Fruit fly (Drosophila melanogaster) whole organism, embryonic: Measurements from ENCODE around the gene VhaPPA1-2.
A peak's percentile ranks its signal among the peaks of the same experiment; 100 is the strongest.

ENCODE experiments used
- Blimp-1 ChIP-seq: fragments of 200-800 bp; sonication (Bioruptor generic); optimal IDR thresholded peaks from 3 replicates; lab custom pipeline; 2018; ENCODE audit warnings: missing biosample characterization, missing genetic modification characterization, mild to moderate bottlenecking, moderate library complexity, missing genetic modification reagents
- CG10274 ChIP-seq: fragments of 200-800 bp; sonication (Bioruptor generic); optimal IDR thresholded peaks from 3 replicates; lab custom pipeline; 2017; ENCODE audit warnings: missing biosample characterization, mild to moderate bottlenecking, missing genetic modification characterization
- CG11093 ChIP-seq: fragments of 200-800 bp; sonication (Bioruptor generic); IDR thresholded peaks from 3 replicates; pipeline ENCODE4 v1.3.6; 2022; ENCODE audit warnings: missing biosample characterization, missing genetic modification characterization
- CG13287 ChIP-seq: fragments of 200-800 bp; sonication (Bioruptor generic); IDR thresholded peaks from 2 replicates; pipeline ENCODE4 v1.3.6; 2022; ENCODE audit warnings: missing biosample characterization, missing genetic modification characterization; ENCODE audit not compliant: partially characterized antibody
- CG15073 ChIP-seq: fragments of 200-800 bp; sonication (Bioruptor generic); optimal IDR thresholded peaks from 2 replicates; lab custom pipeline; 2016; ENCODE audit warnings: missing biosample characterization, missing genetic modification characterization
- CG15269 ChIP-seq: fragments of 200-800 bp; sonication (Bioruptor generic); optimal IDR thresholded peaks from 2 replicates; lab custom pipeline; 2018; ENCODE audit warnings: missing biosample characterization, mild to moderate bottlenecking, missing genetic modification characterization, moderate library complexity
- CG1603 ChIP-seq: fragments of 200-800 bp; sonication (Bioruptor generic); optimal IDR thresholded peaks from 2 replicates; lab custom pipeline; 2019; ENCODE audit warnings: missing biosample characterization, mild to moderate bottlenecking, missing genetic modification characterization, moderate library complexity
- CG2875 ChIP-seq: fragments of 200-800 bp; sonication (Bioruptor generic); optimal IDR thresholded peaks from 2 replicates; lab custom pipeline; 2017; ENCODE audit warnings: missing biosample characterization, mild to moderate bottlenecking, missing genetic modification characterization, missing genetic modification reagents
- CG31365 ChIP-seq: fragments of 200-800 bp; sonication (Bioruptor generic); optimal IDR thresholded peaks from 2 replicates; lab custom pipeline; 2018; ENCODE audit warnings: missing biosample characterization, mild to moderate bottlenecking, missing genetic modification characterization
- CG31388 ChIP-seq: fragments of 200-800 bp; sonication (Bioruptor generic); optimal IDR thresholded peaks from 2 replicates; lab custom pipeline; 2016; ENCODE audit warnings: missing biosample characterization, missing genetic modification characterization
- CG32532 ChIP-seq: fragments of 200-800 bp; sonication (Bioruptor generic); IDR thresholded peaks from 2 replicates; pipeline ENCODE4 v1.3.6; 2022; ENCODE audit warnings: missing biosample characterization, missing genetic modification characterization
- CG33557 ChIP-seq: fragments of 200-800 bp; sonication (Bioruptor generic); optimal IDR thresholded peaks from 2 replicates; lab custom pipeline; 2019; ENCODE audit warnings: missing biosample characterization, mild to moderate bottlenecking, missing genetic modification characterization, moderate library complexity
- CG3995 ChIP-seq: fragments of 200-800 bp; sonication (Bioruptor generic); optimal IDR thresholded peaks from 3 replicates; lab custom pipeline; 2016; ENCODE audit warnings: missing biosample characterization, missing genetic modification characterization
- CG4424 ChIP-seq: fragments of 200-800 bp; sonication (Bioruptor generic); optimal IDR thresholded peaks from 3 replicates; lab custom pipeline; 2016; ENCODE audit warnings: missing biosample characterization, missing genetic modification characterization
- CG4707 ChIP-seq: fragments of 200-800 bp; sonication (Bioruptor generic); optimal IDR thresholded peaks from 2 replicates; lab custom pipeline; 2018; ENCODE audit warnings: missing biosample characterization, mild to moderate bottlenecking, missing genetic modification characterization, moderate library complexity
- CG6683 ChIP-seq: fragments of 200-800 bp; sonication (Bioruptor generic); optimal IDR thresholded peaks from 2 replicates; lab custom pipeline; 2017; ENCODE audit warnings: missing biosample characterization, mild to moderate bottlenecking, missing genetic modification characterization, missing genetic modification reagents
- CG7839 ChIP-seq: fragments of 200-800 bp; sonication (Bioruptor generic); optimal IDR thresholded peaks from 3 replicates; lab custom pipeline; 2018; ENCODE audit warnings: missing biosample characterization, mild to moderate bottlenecking, missing genetic modification characterization, moderate library complexity
- D19A ChIP-seq: fragments of 200-800 bp; optimal IDR thresholded peaks from 3 replicates; lab custom pipeline; 2019; ENCODE audit warnings: missing biosample characterization, mild to moderate bottlenecking, missing genetic modification characterization, moderate library complexity
- Dp ChIP-seq: fragments of 200-800 bp; sonication (Bioruptor generic); optimal IDR thresholded peaks from 2 replicates; lab custom pipeline; 2018; ENCODE audit warnings: missing biosample characterization, mild to moderate bottlenecking, missing genetic modification characterization, moderate library complexity
- H2.0 ChIP-seq: fragments of 200-800 bp; sonication (Bioruptor generic); IDR thresholded peaks from 2 replicates; pipeline ENCODE4 v1.3.6; 2022; ENCODE audit warnings: missing biosample characterization, missing genetic modification characterization
- Hey ChIP-seq: fragments of 200-800 bp; sonication (Bioruptor generic); optimal IDR thresholded peaks from 3 replicates; lab custom pipeline; 2018; ENCODE audit warnings: missing biosample characterization, mild to moderate bottlenecking, missing genetic modification characterization
- HmgD ChIP-seq: fragments of 200-800 bp; sonication (Bioruptor generic); optimal IDR thresholded peaks from 3 replicates; lab custom pipeline; 2016; ENCODE audit warnings: missing biosample characterization, missing genetic modification characterization
- Hmr ChIP-seq: fragments of 200-800 bp; sonication (Bioruptor generic); optimal IDR thresholded peaks from 3 replicates; lab custom pipeline; 2017; ENCODE audit warnings: mild to moderate bottlenecking, missing biosample characterization, missing genetic modification reagents, missing genetic modification characterization
- Hr3 ChIP-seq: fragments of 200-800 bp; sonication (Bioruptor generic); optimal IDR thresholded peaks from 3 replicates; lab custom pipeline; 2016; ENCODE audit warnings: missing biosample characterization, missing genetic modification characterization
- Lhr ChIP-seq: fragments of 200-800 bp; sonication (Bioruptor generic); optimal IDR thresholded peaks from 3 replicates; lab custom pipeline; 2017; ENCODE audit warnings: mild to moderate bottlenecking, missing biosample characterization, missing genetic modification reagents, missing genetic modification characterization
- Mad ChIP-seq: fragments of 200-800 bp; sonication (Bioruptor generic); optimal IDR thresholded peaks from 2 replicates; lab custom pipeline; 2016; ENCODE audit warnings: missing biosample characterization, missing genetic modification characterization
- Max ChIP-seq: fragments of 200-800 bp; sonication (Bioruptor generic); optimal IDR thresholded peaks from 2 replicates; lab custom pipeline; 2016; ENCODE audit warnings: missing biosample characterization, mild to moderate bottlenecking, missing genetic modification characterization
- Myb ChIP-seq: fragments of 200-800 bp; sonication (Bioruptor generic); optimal IDR thresholded peaks from 2 replicates; lab custom pipeline; 2016; ENCODE audit warnings: missing biosample characterization, missing genetic modification characterization
- NFAT ChIP-seq: fragments of 200-800 bp; sonication (Bioruptor generic); IDR thresholded peaks from 2 replicates; pipeline ENCODE4 v1.3.6; 2022; ENCODE audit warnings: missing biosample characterization, missing genetic modification characterization
- NK7.1 ChIP-seq: fragments of 200-800 bp; sonication (Bioruptor generic); optimal IDR thresholded peaks from 3 replicates; lab custom pipeline; 2016; ENCODE audit warnings: missing biosample characterization, missing genetic modification characterization
- NfI ChIP-seq: fragments of 200-800 bp; sonication (Bioruptor generic); optimal IDR thresholded peaks from 3 replicates; lab custom pipeline; 2018; ENCODE audit warnings: missing biosample characterization, mild to moderate bottlenecking, missing genetic modification characterization, moderate library complexity
- Ptx1 ChIP-seq: fragments of 200-800 bp; sonication (Bioruptor generic); IDR thresholded peaks from 2 replicates; pipeline ENCODE4 v1.3.6; 2022; ENCODE audit warnings: missing biosample characterization, missing genetic modification characterization
- Trl ChIP-seq, 3 experiments: fragments of >200 bp in 2 of 3; fragments of 200-800 bp in 1 of 3; sonication (Bioruptor generic) in 1 of 3; optimal IDR thresholded peaks; 2 replicates in 1 of 3; 3 replicates in 2 of 3; lab custom pipeline; 2016 to 2017; ENCODE audit warnings: missing biosample characterization in 1 of 3, missing genetic modification characterization in 1 of 3
- al ChIP-seq: fragments of 200-800 bp; sonication (Bioruptor generic); IDR thresholded peaks from 2 replicates; pipeline ENCODE4 v1.3.6; 2022; ENCODE audit warnings: missing biosample characterization, missing genetic modification characterization
- crol ChIP-seq: fragments of 200-800 bp; sonication (Bioruptor generic); IDR thresholded peaks from 2 replicates; pipeline ENCODE4 v1.3.6; 2022; ENCODE audit warnings: missing biosample characterization, missing genetic modification characterization
- hkb ChIP-seq, 2 experiments: fragments of 200-800 bp in 1 of 2; fragments of >200 bp in 1 of 2; sonication (Bioruptor generic) in 1 of 2; IDR thresholded peaks in 1 of 2; optimal IDR thresholded peaks in 1 of 2; 2 replicates each; pipeline versions ENCODE4 v1.3.6 to Lab custom; 2017 to 2022; ENCODE audit warnings: missing biosample characterization in 1 of 2, missing genetic modification characterization in 1 of 2
- insv ChIP-seq, 2 experiments: fragments of 200-800 bp; sonication (Bioruptor generic); optimal IDR thresholded peaks; 3 replicates each; lab custom pipeline; 2016 to 2018; ENCODE audit warnings: missing biosample characterization in 2 of 2, missing genetic modification characterization in 2 of 2
- klu ChIP-seq: fragments of 200-800 bp; sonication (Bioruptor generic); IDR thresholded peaks from 2 replicates; pipeline ENCODE4 v1.3.6; 2022; ENCODE audit warnings: missing biosample characterization, missing genetic modification characterization
- lab ChIP-seq: fragments of 200-800 bp; sonication (Bioruptor generic); optimal IDR thresholded peaks from 3 replicates; lab custom pipeline; 2017; ENCODE audit warnings: missing biosample characterization, missing genetic modification characterization, mild to moderate bottlenecking, moderate library complexity, missing genetic modification reagents
- lmd ChIP-seq: fragments of 200-800 bp; sonication (Bioruptor generic); IDR thresholded peaks from 2 replicates; pipeline ENCODE4 v1.3.6; 2022; ENCODE audit warnings: missing biosample characterization, missing genetic modification characterization
- onecut ChIP-seq: fragments of 200-800 bp; sonication (Bioruptor generic); IDR thresholded peaks from 2 replicates; pipeline ENCODE4 v1.3.6; 2022; ENCODE audit warnings: missing biosample characterization, missing genetic modification characterization
- salm ChIP-seq: fragments of 200-800 bp; sonication (Bioruptor generic); optimal IDR thresholded peaks from 2 replicates; lab custom pipeline; 2018; ENCODE audit warnings: missing biosample characterization, mild to moderate bottlenecking, missing genetic modification characterization
- slbo ChIP-seq: fragments of 200-800 bp; sonication (Bioruptor generic); IDR thresholded peaks from 2 replicates; pipeline ENCODE4 v1.3.6; 2022; ENCODE audit warnings: missing biosample characterization, missing genetic modification characterization
- stc ChIP-seq: fragments of 200-800 bp; sonication (Bioruptor generic); IDR thresholded peaks from 2 replicates; pipeline ENCODE4 v1.3.6; 2022; ENCODE audit warnings: missing biosample characterization, missing genetic modification characterization
- tap ChIP-seq: fragments of 200-800 bp; optimal IDR thresholded peaks from 3 replicates; lab custom pipeline; 2019; ENCODE audit warnings: missing biosample characterization, mild to moderate bottlenecking, missing genetic modification characterization, moderate library complexity
- vnd ChIP-seq: fragments of 200-800 bp; sonication (Bioruptor generic); IDR thresholded peaks from 3 replicates; pipeline ENCODE4 v1.3.6; 2022; ENCODE audit warnings: missing biosample characterization, missing genetic modification characterization; ENCODE audit not compliant: partially characterized antibody
- wor ChIP-seq: fragments of 200-800 bp; sonication (Bioruptor generic); IDR thresholded peaks from 2 replicates; pipeline ENCODE4 v1.3.6; 2022; ENCODE audit warnings: missing biosample characterization, missing genetic modification characterization

VhaPPA1-2 gene

DNA sequence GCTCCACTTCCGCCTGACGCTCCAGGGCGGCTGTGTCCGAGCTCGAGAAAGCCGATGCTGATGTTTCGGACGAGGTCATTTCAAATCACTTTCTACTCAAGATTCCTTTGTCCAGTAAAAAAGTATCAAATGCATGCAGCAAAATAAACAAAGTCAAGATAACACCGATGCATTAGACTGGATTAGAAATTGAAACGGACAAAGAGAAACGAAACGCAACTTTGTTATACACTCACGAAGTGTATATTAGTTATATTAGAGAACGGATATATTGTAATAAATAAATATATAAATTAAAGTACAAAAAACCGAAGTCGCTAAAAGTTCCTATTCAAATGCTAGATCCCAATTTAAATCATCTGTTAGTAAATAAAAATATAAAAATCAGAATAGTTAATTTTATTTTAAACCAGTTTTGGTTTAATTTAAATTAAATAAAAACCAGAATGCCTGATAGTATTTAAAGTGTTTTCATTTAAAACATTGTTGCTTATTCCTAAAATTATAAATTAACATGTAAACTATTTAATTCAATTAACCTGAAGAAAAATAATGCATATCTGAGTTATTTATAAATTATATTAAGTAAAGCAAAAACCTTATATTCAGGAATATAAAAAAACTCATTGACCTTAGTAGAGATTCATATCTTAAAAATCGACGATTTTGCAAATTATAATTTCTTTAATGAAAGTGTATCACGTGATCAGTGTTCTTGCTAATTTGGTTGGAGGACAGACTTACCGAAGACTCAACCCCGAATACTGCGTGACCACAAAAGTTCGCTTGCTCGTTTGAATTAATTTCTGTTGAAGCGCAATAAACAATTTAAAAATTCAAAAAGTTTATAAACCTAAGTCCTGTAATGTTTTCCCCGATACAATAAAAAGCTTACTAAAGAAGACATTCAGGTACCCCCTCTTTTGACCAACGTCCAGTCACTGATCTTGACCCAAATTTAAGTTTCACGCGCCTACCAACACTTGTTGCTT, 6.0 kb downstream of the VhaPPA1-2 start, which contains the start of gene Dph2 (continued):
- TF ChIP-seq CG31388 (GFP tag; lab: Kevin White, UChicago) (no peak), CG1603 (tag; lab: Kevin White, UChicago) (peak; percentile 100), Max (GFP tag; lab: Kevin White, UChicago) (no peak), Blimp-1 (GFP tag; lab: Kevin White, UChicago) (peak; percentile 78), Myb (GFP tag; lab: Kevin White, UChicago) (peak; percentile 95), stc (GFP tag; lab: Robert Waterston, UW) (peak; percentile 77), NfI (GFP tag; lab: Kevin White, UChicago) (peak; percentile 50), insv (GFP tag; optimal IDR thresholded peaks at IDR 0.05; lab: Kevin White, UChicago) (peak in 1 of 2 experiments; percentile 15), CG4424 (peak; percentile 23), CG4707 (no peak), hkb (optimal IDR thresholded peaks at IDR 0.05; lab: Kevin White, UChicago) (no peak), hkb (GFP tag; IDR thresholded peaks at IDR 0.05; lab: Robert Waterston, UW) (peak; percentile 82), CG11093 (GFP tag; lab: Robert Waterston, UW) (peak; percentile 59; the same call in 1 of the 3 replicates), Trl (optimal IDR thresholded peaks at IDR 0.05; lab: Kevin White, UChicago) (no peak), Trl (GFP tag; optimal IDR thresholded peaks at IDR 0.05; lab: Kevin White, UChicago) (peak; percentile 20), NK7.1 (GFP tag; lab: Kevin White, UChicago) (no peak), al (peak; percentile 74), Hr3 (GFP tag; lab: Kevin White, UChicago) (peak; percentile 84), H2.0 (GFP tag; lab: Robert Waterston, UW) (peak; percentile 80), HmgD (GFP tag; lab: Kevin White, UChicago) (peak; percentile 12), tap (tag; lab: Kevin White, UChicago) (peak; percentile 82), wor (GFP tag; lab: Robert Waterston, UW) (0 out of 2 replicates have a peak, but pooled peaks have one; percentile 16), CG2875 (GFP tag; lab: Kevin White, UChicago) (no peak), Mad (GFP tag; lab: Kevin White, UChicago) (peak; percentile 21), lmd (GFP tag; lab: Robert Waterston, UW) (peak; percentile 80), Dp (peak; percentile 76), lab (GFP tag; lab: Kevin White, UChicago) (peak; percentile 72), salm (tag; lab: Kevin White, UChicago) (peak; percentile 41), NFAT (peak; percentile 81), CG6683 (GFP tag; lab: Kevin White, UChicago) (peak; percentile 39), CG3995 (GFP tag; lab: Kevin White, UChicago) (peak; percentile 89), CG32532 (peak; percentile 92), Lhr (GFP tag; lab: Kevin White, UChicago) (peak; percentile 74), CG15073 (GFP tag; lab: Kevin White, UChicago) (no peak), CG15269 (tag; lab: Kevin White, UChicago) (peak; percentile 86), CG33557 (GFP tag; lab: Kevin White, UChicago) (peak; percentile 55), CG7839 (tag; lab: Kevin White, UChicago) (peak; percentile 87), crol (GFP tag; lab: Robert Waterston, UW) (no peak), D19A (tag; lab: Kevin White, UChicago) (peak; percentile 99), Hey (tag; lab: Kevin White, UChicago) (no peak), slbo (peak; percentile 93), CG10274 (GFP tag; lab: Kevin White, UChicago) (no peak), klu (GFP tag; lab: Robert Waterston, UW) (peak; percentile 40; the same call in 1 of the 2 replicates), Ptx1 (GFP tag; lab: Robert Waterston, UW) (peak; percentile 88), Hmr (GFP tag; lab: Kevin White, UChicago) (no peak), CG31365 (tag; lab: Kevin White, UChicago) (no peak), CG13287 (GFP tag; lab: Robert Waterston, UW) (peak; percentile 6; the same call in 1 of the 2 replicates), onecut (GFP tag; lab: Robert Waterston, UW) (peak; percentile 42), vnd (GFP tag; lab: Robert Waterston, UW) (no peak)
